Worm (Caenorhabditis elegans) whole organism, L3 larva: Measurements from ENCODE around the gene T24C2.5.

ENCODE experiments used
- R02D3.7 ChIP-seq: fragments of 150-350 bp; optimal IDR thresholded peaks from 2 replicates; lab custom pipeline; 2014; ENCODE audit warnings: missing biosample characterization, missing genetic modification characterization
- ZK546.5 ChIP-seq: sonication (generic microtip); optimal IDR thresholded peaks from 2 replicates; lab custom pipeline; 2017; ENCODE audit warnings: missing biosample characterization, missing genetic modification characterization
- ama-1 ChIP-seq: fragments of 150-350 bp; optimal IDR thresholded peaks from 2 replicates; lab custom pipeline; 2018
- ceh-16 ChIP-seq: sonication (generic microtip); optimal IDR thresholded peaks from 2 replicates; lab custom pipeline; 2017; ENCODE audit warnings: missing biosample characterization, missing genetic modification characterization
- ceh-28 ChIP-seq: fragments of 150-350 bp; optimal IDR thresholded peaks from 2 replicates; lab custom pipeline; 2014; ENCODE audit warnings: missing biosample characterization, missing genetic modification reagents, missing genetic modification characterization
- ceh-9 ChIP-seq: sonication (generic microtip); optimal IDR thresholded peaks from 2 replicates; lab custom pipeline; 2018; ENCODE audit warnings: missing biosample characterization, missing genetic modification characterization
- egl-27 ChIP-seq: sonication (generic microtip); optimal IDR thresholded peaks from 4 replicates; lab custom pipeline; 2017; ENCODE audit warnings: missing biosample characterization, missing genetic modification reagents, missing genetic modification characterization
- egl-5 ChIP-seq: fragments of 150-350 bp; optimal IDR thresholded peaks from 2 replicates; lab custom pipeline; 2017; ENCODE audit warnings: missing biosample characterization, missing genetic modification reagents, missing genetic modification characterization, inconsistent platforms
- elt-1 ChIP-seq: fragments of 150-350 bp; optimal IDR thresholded peaks from 2 replicates; lab custom pipeline; 2014; ENCODE audit warnings: missing biosample characterization, missing genetic modification characterization
- elt-2 ChIP-seq: sonication (generic microtip); optimal IDR thresholded peaks from 2 replicates; lab custom pipeline; 2016; ENCODE audit warnings: missing genetic modification reagents, mild to moderate bottlenecking, missing genetic modification characterization, missing compliant biosample characterization
- eor-1 ChIP-seq, 2 experiments: fragments of 150-350 bp; optimal IDR thresholded peaks; 2 replicates each; lab custom pipeline; 2014 to 2018; ENCODE audit warnings: missing biosample characterization in 2 of 2, missing genetic modification characterization in 2 of 2
- fkh-10 ChIP-seq: sonication (generic microtip); optimal IDR thresholded peaks from 2 replicates; lab custom pipeline; 2017; ENCODE audit warnings: missing biosample characterization, missing genetic modification reagents, missing genetic modification characterization
- fkh-2 ChIP-seq: fragments of 150-350 bp; optimal IDR thresholded peaks from 2 replicates; lab custom pipeline; 2014; ENCODE audit warnings: missing biosample characterization, missing genetic modification reagents, missing genetic modification characterization
- hmg-11 ChIP-seq: sonication (generic microtip); optimal IDR thresholded peaks from 2 replicates; lab custom pipeline; 2016; ENCODE audit warnings: missing genetic modification characterization, missing compliant biosample characterization
- jun-1 ChIP-seq: fragments of 150-350 bp; optimal IDR thresholded peaks from 2 replicates; lab custom pipeline; 2014; ENCODE audit warnings: missing biosample characterization, missing genetic modification reagents, missing genetic modification characterization
- lin-15B ChIP-seq: fragments of 150-350 bp; optimal IDR thresholded peaks from 2 replicates; lab custom pipeline; 2014; ENCODE audit warnings: missing biosample characterization, missing genetic modification characterization
- lin-39 ChIP-seq: fragments of 150-350 bp; optimal IDR thresholded peaks from 2 replicates; lab custom pipeline; 2018; ENCODE audit warnings: missing biosample characterization, missing genetic modification reagents, missing genetic modification characterization
- lsy-12 ChIP-seq: sonication (generic microtip); optimal IDR thresholded peaks from 2 replicates; lab custom pipeline; 2016; ENCODE audit warnings: mild to moderate bottlenecking, missing genetic modification characterization, missing compliant biosample characterization
- mdl-1 ChIP-seq: fragments of 150-350 bp; optimal IDR thresholded peaks from 2 replicates; lab custom pipeline; 2014; ENCODE audit warnings: missing biosample characterization, missing genetic modification characterization
- mml-1 ChIP-seq: fragments of 150-350 bp; sonication (generic microtip); optimal IDR thresholded peaks from 3 replicates; lab custom pipeline; 2014; ENCODE audit warnings: missing biosample characterization, missing genetic modification characterization
- nfya-1 ChIP-seq: sonication (generic microtip); optimal IDR thresholded peaks from 2 replicates; lab custom pipeline; 2017; ENCODE audit warnings: missing genetic modification characterization, mild to moderate bottlenecking, missing compliant biosample characterization, antibody characterized with exemption, moderate library complexity; ENCODE audit not compliant: insufficient read depth
- nhr-11 ChIP-seq: fragments of 150-350 bp; optimal IDR thresholded peaks from 2 replicates; lab custom pipeline; 2014; ENCODE audit warnings: missing biosample characterization, missing genetic modification characterization
- nhr-12 ChIP-seq: fragments of 150-350 bp; optimal IDR thresholded peaks from 2 replicates; lab custom pipeline; 2014; ENCODE audit warnings: missing biosample characterization, missing genetic modification characterization
- nhr-23 ChIP-seq: fragments of 150-350 bp; optimal IDR thresholded peaks from 2 replicates; lab custom pipeline; 2014; ENCODE audit warnings: missing biosample characterization, missing genetic modification reagents, missing genetic modification characterization
- nhr-237 ChIP-seq: fragments of 150-350 bp; optimal IDR thresholded peaks from 2 replicates; lab custom pipeline; 2014; ENCODE audit warnings: missing biosample characterization, missing genetic modification characterization
- nhr-25 ChIP-seq: sonication (generic microtip); optimal IDR thresholded peaks from 2 replicates; lab custom pipeline; 2017; ENCODE audit warnings: missing biosample characterization, missing genetic modification characterization
- pha-4 ChIP-seq: fragments of 150-350 bp; optimal IDR thresholded peaks from 2 replicates; lab custom pipeline; 2014; ENCODE audit warnings: missing biosample characterization, missing genetic modification reagents, missing genetic modification characterization
- pqm-1 ChIP-seq: fragments of 150-350 bp; optimal IDR thresholded peaks from 2 replicates; lab custom pipeline; 2017; ENCODE audit warnings: missing biosample characterization, missing genetic modification characterization, inconsistent platforms
- sea-2 ChIP-seq: fragments of 150-350 bp; sonication (generic microtip); optimal IDR thresholded peaks from 4 replicates; lab custom pipeline; 2014; ENCODE audit warnings: missing biosample characterization, missing genetic modification reagents, missing genetic modification characterization
- snpc-4 ChIP-seq: fragments of 150-350 bp; optimal IDR thresholded peaks from 2 replicates; lab custom pipeline; 2014; ENCODE audit warnings: missing biosample characterization, missing genetic modification characterization
- tbx-2 ChIP-seq: sonication (generic microtip); optimal IDR thresholded peaks from 2 replicates; lab custom pipeline; 2016; ENCODE audit warnings: mild to moderate bottlenecking, missing genetic modification characterization, missing compliant biosample characterization
- unc-39 ChIP-seq: sonication (generic microtip); optimal IDR thresholded peaks from 4 replicates; lab custom pipeline; 2017; ENCODE audit warnings: missing biosample characterization, missing genetic modification characterization
- zag-1 ChIP-seq: fragments of 150-350 bp; optimal IDR thresholded peaks from 2 replicates; lab custom pipeline; 2014; ENCODE audit warnings: missing biosample characterization, missing genetic modification characterization
- ztf-11 ChIP-seq: fragments of 150-350 bp; optimal IDR thresholded peaks from 2 replicates; lab custom pipeline; 2014; ENCODE audit warnings: missing biosample characterization, missing genetic modification characterization

Gene T24C2.5

ce11 chrX:14489945-14490344, 44.3 kb upstream of the T24C2.5 start, which contains the start of gene his-24 (continued):
- TF ChIP-seq nhr-23 (tag; lab: Kevin White, UChicago), result peak; percentile 86
- TF ChIP-seq mdl-1 (tag; lab: Kevin White, UChicago), result no peak
- TF ChIP-seq lsy-12 (tag; lab: Kevin White, UChicago), result peak; percentile 75
- TF ChIP-seq pha-4 (tag; lab: Kevin White, UChicago), result peak; percentile 81
- no peak for TF ChIP-seq mml-1 (tag; lab: Kevin White, UChicago)
- TF ChIP-seq ceh-28, result no peak
- peak; percentile 49 for TF ChIP-seq egl-27 (tag; lab: Kevin White, UChicago)
- no peak for TF ChIP-seq ceh-9
- TF ChIP-seq fkh-2 (tag; lab: Kevin White, UChicago), result no peak
- TF ChIP-seq nhr-12 (tag; lab: Kevin White, UChicago), result no peak
- no peak for TF ChIP-seq egl-5 (tag; lab: Kevin White, UChicago)

- no peak for TF ChIP-seq pqm-1 (tag; lab: Kevin White, UChicago)
- TF ChIP-seq snpc-4 (tag; lab: Kevin White, UChicago), result no peak
- TF ChIP-seq elt-1 (tag; lab: Kevin White, UChicago), result no peak
- TF ChIP-seq fkh-10 (GFP tag; lab: Kevin White, UChicago), result no peak
- no peak for TF ChIP-seq nhr-11 (tag; lab: Kevin White, UChicago)
- no peak for TF ChIP-seq ZK546.5 (tag; lab: Kevin White, UChicago)
- no peak for TF ChIP-seq elt-2 (tag; lab: Kevin White, UChicago)
- TF ChIP-seq tbx-2, result no peak
- TF ChIP-seq lin-39 (tag; lab: Kevin White, UChicago), result no peak
- TF ChIP-seq R02D3.7 (tag; lab: Kevin White, UChicago), result no peak
- TF ChIP-seq lin-15B (tag; lab: Kevin White, UChicago), result no peak
- no peak for TF ChIP-seq ceh-16 (tag; lab: Kevin White, UChicago)
- no peak for TF ChIP-seq nhr-237 (tag; lab: Kevin White, UChicago)
- TF ChIP-seq jun-1 (tag; lab: Kevin White, UChicago), result no peak
- TF ChIP-seq sea-2 (GFP tag; lab: Kevin White, UChicago), result no peak
- no peak for TF ChIP-seq hmg-11 (tag; lab: Kevin White, UChicago)
- no peak for TF ChIP-seq unc-39 (tag; lab: Kevin White, UChicago)
These were observed 43.7 kb upstream of the T24C2.5 start for ce11 chrX:14490486-14490885.

ce11 chrX:14491103-14491502, 43.1 kb upstream of the T24C2.5 start:
- TF ChIP-seq elt-2 (tag; lab: Kevin White, UChicago) (no peak), ama-1 (peak; percentile 63), elt-1 (tag; lab: Kevin White, UChicago) (peak; percentile 39), snpc-4 (tag; lab: Kevin White, UChicago) (no peak), nhr-25 (tag; lab: Kevin White, UChicago) (peak; percentile 5), lsy-12 (tag; lab: Kevin White, UChicago) (no peak), lin-39 (tag; lab: Kevin White, UChicago) (peak; percentile 7), nfya-1 (tag; lab: Kevin White, UChicago) (peak; percentile 31), pqm-1 (tag; lab: Kevin White, UChicago) (no peak), eor-1 (tag; optimal IDR thresholded peaks at IDR 0.05; lab: Kevin White, UChicago) (no peak), hmg-11 (tag; lab: Kevin White, UChicago) (peak; percentile 41), fkh-10 (GFP tag; lab: Kevin White, UChicago) (no peak), pha-4 (tag; lab: Kevin White, UChicago) (peak; percentile 18)

- no peak for TF ChIP-seq nhr-237 (tag; lab: Kevin White, UChicago)
- no peak for TF ChIP-seq ztf-11
- no peak for TF ChIP-seq ama-1
- no peak for TF ChIP-seq egl-27 (tag; lab: Kevin White, UChicago)
These were observed 41.8 kb upstream of the T24C2.5 start for ce11 chrX:14492441-14492840.

- peak; percentile 9 for TF ChIP-seq nfya-1 (tag; lab: Kevin White, UChicago)
- TF ChIP-seq zag-1, result no peak
- TF ChIP-seq pha-4 (tag; lab: Kevin White, UChicago), result peak; percentile 41
- TF ChIP-seq lin-39 (tag; lab: Kevin White, UChicago), result peak; percentile 61
These were observed 39.1 kb upstream of the T24C2.5 start for ce11 chrX:14495075-14495474.
